Worm (Caenorhabditis elegans) whole organism, L4 larva: Measurements from ENCODE around the gene spp-16.

ENCODE experiments used
- Y75B8A.6 ChIP-seq: fragments of 200-800 bp; sonication (Bioruptor generic); IDR thresholded peaks from 2 replicates; pipeline ENCODE4 v1.3.6; 2022; ENCODE audit warnings: missing genetic modification reagents, missing genetic modification characterization, missing compliant biosample characterization
- ctbp-1 ChIP-seq: fragments of 200-800 bp; sonication (Bioruptor generic); IDR thresholded peaks from 2 replicates; pipeline ENCODE4 v1.3.6; 2022; ENCODE audit warnings: missing genetic modification reagents, missing genetic modification characterization, missing compliant biosample characterization
- dve-1 ChIP-seq: sonication (generic microtip); optimal IDR thresholded peaks from 2 replicates; lab custom pipeline; 2017; ENCODE audit warnings: antibody characterized with exemption, mild to moderate bottlenecking, missing genetic modification characterization, missing compliant biosample characterization; ENCODE audit not compliant: insufficient read depth
- fos-1 ChIP-seq: fragments of 150-350 bp; optimal IDR thresholded peaks from 2 replicates; lab custom pipeline; 2014; ENCODE audit warnings: missing biosample characterization, missing genetic modification characterization
- nhr-237 ChIP-seq: sonication (generic microtip); optimal IDR thresholded peaks from 2 replicates; lab custom pipeline; 2017; ENCODE audit warnings: missing biosample characterization, missing genetic modification characterization
- nhr-76 ChIP-seq: fragments of 150-350 bp; optimal IDR thresholded peaks from 2 replicates; lab custom pipeline; 2014; ENCODE audit warnings: missing biosample characterization, missing genetic modification characterization
- skn-1 ChIP-seq: fragments of 150-350 bp; optimal IDR thresholded peaks from 2 replicates; lab custom pipeline; 2014; ENCODE audit warnings: missing biosample characterization, missing genetic modification characterization

ce11 chrV:10947210-10947609, 46.1 kb upstream of the spp-16 start:
- TF ChIP-seq fos-1 (tag; lab: Kevin White, UChicago) (no peak), dve-1 (no peak), nhr-237 (tag; lab: Kevin White, UChicago) (no peak), Y75B8A.6 (no peak), skn-1 (tag; lab: Kevin White, UChicago) (no peak), ctbp-1 (GFP tag; lab: Robert Waterston, UW) (no peak), nhr-76 (tag; lab: Kevin White, UChicago) (no peak)
